Fruit fly (Drosophila melanogaster) whole organism, embryonic: ENCODE results near the gene CG42751.

Experiments
- Antp ChIP-seq: fragments of 200-800 bp; sonication (Bioruptor generic); optimal IDR thresholded peaks from 3 replicates; lab custom pipeline; 2016; ENCODE audit warnings: missing biosample characterization, missing genetic modification characterization
- Atf3 ChIP-seq: fragments of 200-800 bp; sonication (Bioruptor generic); optimal IDR thresholded peaks from 3 replicates; lab custom pipeline; 2016; ENCODE audit warnings: missing biosample characterization, missing genetic modification characterization
- C15 ChIP-seq: fragments of 200-800 bp; sonication (Bioruptor generic); IDR thresholded peaks from 3 replicates; pipeline ENCODE4 v1.3.6; 2022; ENCODE audit warnings: missing biosample characterization, missing genetic modification characterization
- CG10543 ChIP-seq: fragments of 200-800 bp; sonication (Bioruptor generic); optimal IDR thresholded peaks from 3 replicates; lab custom pipeline; 2017; ENCODE audit warnings: missing biosample characterization, mild to moderate bottlenecking, missing genetic modification characterization, moderate library complexity
- CG10654 ChIP-seq: fragments of 200-800 bp; sonication (Bioruptor generic); optimal IDR thresholded peaks from 2 replicates; lab custom pipeline; 2016; ENCODE audit warnings: missing biosample characterization, missing genetic modification characterization
- CG11723 ChIP-seq: fragments of 200-800 bp; sonication (Bioruptor generic); optimal IDR thresholded peaks from 2 replicates; lab custom pipeline; 2017; ENCODE audit warnings: missing biosample characterization, mild to moderate bottlenecking, missing genetic modification characterization
- CG12071 ChIP-seq: fragments of 200-800 bp; sonication (Bioruptor generic); optimal IDR thresholded peaks from 3 replicates; lab custom pipeline; 2018; ENCODE audit warnings: missing biosample characterization, mild to moderate bottlenecking, missing genetic modification characterization
- CG13287 ChIP-seq: fragments of 200-800 bp; sonication (Bioruptor generic); IDR thresholded peaks from 2 replicates; pipeline ENCODE4 v1.3.6; 2022; ENCODE audit warnings: missing biosample characterization, missing genetic modification characterization; ENCODE audit not compliant: partially characterized antibody
- CG13775 ChIP-seq: fragments of 200-800 bp; sonication (Bioruptor generic); optimal IDR thresholded peaks from 3 replicates; lab custom pipeline; 2017; ENCODE audit warnings: missing biosample characterization, mild to moderate bottlenecking, missing genetic modification characterization
- CG1603 ChIP-seq: fragments of 200-800 bp; sonication (Bioruptor generic); optimal IDR thresholded peaks from 2 replicates; lab custom pipeline; 2019; ENCODE audit warnings: missing biosample characterization, mild to moderate bottlenecking, missing genetic modification characterization, moderate library complexity
- CG18619 ChIP-seq: fragments of 200-800 bp; sonication (Bioruptor generic); optimal IDR thresholded peaks from 3 replicates; lab custom pipeline; 2017; ENCODE audit warnings: missing biosample characterization, mild to moderate bottlenecking, missing genetic modification characterization
- CG2875 ChIP-seq: fragments of 200-800 bp; sonication (Bioruptor generic); optimal IDR thresholded peaks from 2 replicates; lab custom pipeline; 2017; ENCODE audit warnings: missing biosample characterization, mild to moderate bottlenecking, missing genetic modification characterization, missing genetic modification reagents
- CG30431 ChIP-seq: fragments of 200-800 bp; sonication (Bioruptor generic); optimal IDR thresholded peaks from 2 replicates; lab custom pipeline; 2017; ENCODE audit warnings: missing biosample characterization, missing genetic modification characterization
- CG31441 ChIP-seq: fragments of 200-800 bp; sonication (Bioruptor generic); IDR thresholded peaks from 2 replicates; pipeline ENCODE4 v1.3.6; 2022; ENCODE audit warnings: missing biosample characterization, missing genetic modification characterization
- CG34224 ChIP-seq: fragments of 200-800 bp; sonication (Bioruptor generic); IDR thresholded peaks from 3 replicates; pipeline ENCODE4 v1.3.6; 2022; ENCODE audit warnings: missing biosample characterization, missing genetic modification characterization; ENCODE audit not compliant: partially characterized antibody
- CG42726 ChIP-seq: fragments of 200-800 bp; sonication (Bioruptor generic); IDR thresholded peaks from 2 replicates; pipeline ENCODE4 v1.3.6; 2022; ENCODE audit warnings: missing biosample characterization, missing genetic modification characterization; ENCODE audit not compliant: partially characterized antibody
- CG4360 ChIP-seq: fragments of 200-800 bp; sonication (Bioruptor generic); IDR thresholded peaks from 2 replicates; pipeline ENCODE4 v1.3.6; 2022; ENCODE audit warnings: missing biosample characterization, missing genetic modification characterization
- CG4404 ChIP-seq: fragments of 200-800 bp; sonication (Bioruptor generic); IDR thresholded peaks from 2 replicates; pipeline ENCODE4 v1.3.6; 2022; ENCODE audit warnings: missing biosample characterization, missing genetic modification characterization
- CG5180 ChIP-seq: fragments of 200-800 bp; sonication (Bioruptor generic); optimal IDR thresholded peaks from 3 replicates; lab custom pipeline; 2017; ENCODE audit warnings: missing biosample characterization, missing genetic modification characterization, mild to moderate bottlenecking, moderate library complexity, missing genetic modification reagents
- CG8765 ChIP-seq: fragments of 200-800 bp; sonication (Bioruptor generic); IDR thresholded peaks from 2 replicates; pipeline ENCODE4 v1.3.6; 2022; ENCODE audit warnings: missing biosample characterization, missing genetic modification characterization
- D19B ChIP-seq: fragments of 200-800 bp; sonication (Bioruptor generic); optimal IDR thresholded peaks from 2 replicates; lab custom pipeline; 2017; ENCODE audit warnings: missing biosample characterization, mild to moderate bottlenecking, missing genetic modification characterization
- Deaf1 ChIP-seq: fragments of 200-800 bp; optimal IDR thresholded peaks from 3 replicates; lab custom pipeline; 2019; ENCODE audit warnings: missing biosample characterization, mild to moderate bottlenecking, missing genetic modification characterization, moderate library complexity
- Ets65A ChIP-seq: fragments of 200-800 bp; sonication (Bioruptor generic); peaks from one replicate; lab custom pipeline; 2016; ENCODE audit warnings: missing biosample characterization, missing genetic modification characterization
- HLH54F ChIP-seq: fragments of 200-800 bp; sonication (Bioruptor generic); optimal IDR thresholded peaks from 3 replicates; lab custom pipeline; 2016; ENCODE audit warnings: missing biosample characterization, missing genetic modification characterization
- Lim3 ChIP-seq: fragments of 200-800 bp; sonication (Bioruptor generic); IDR thresholded peaks from 2 replicates; pipeline ENCODE4 v1.3.6; 2022; ENCODE audit warnings: missing biosample characterization, missing genetic modification characterization
- Lpt ChIP-seq: fragments of >200 bp; optimal IDR thresholded peaks from 2 replicates; lab custom pipeline; 2018; ENCODE audit warnings: missing biosample characterization, missing genetic modification characterization
- MBD-R2 ChIP-seq: fragments of 200-800 bp; sonication (Bioruptor generic); IDR thresholded peaks from 2 replicates; pipeline ENCODE4 v1.3.6; 2022; ENCODE audit warnings: missing biosample characterization, missing genetic modification characterization
- Mrtf ChIP-seq: fragments of 200-800 bp; sonication (Bioruptor generic); IDR thresholded peaks from 3 replicates; pipeline ENCODE4 v1.3.6; 2022; ENCODE audit warnings: missing biosample characterization, missing genetic modification characterization
- Ptx1 ChIP-seq: fragments of 200-800 bp; sonication (Bioruptor generic); IDR thresholded peaks from 2 replicates; pipeline ENCODE4 v1.3.6; 2022; ENCODE audit warnings: missing biosample characterization, missing genetic modification characterization
- Ssrp ChIP-seq: fragments of 200-800 bp; sonication (Bioruptor generic); optimal IDR thresholded peaks from 2 replicates; lab custom pipeline; 2018; ENCODE audit warnings: missing biosample characterization, mild to moderate bottlenecking, missing genetic modification characterization, moderate library complexity
- Xbp1 ChIP-seq: fragments of 200-800 bp; sonication (Bioruptor generic); optimal IDR thresholded peaks from 3 replicates; lab custom pipeline; 2016; ENCODE audit warnings: missing biosample characterization, mild to moderate bottlenecking, missing genetic modification characterization
- bab2 ChIP-seq: fragments of 200-800 bp; sonication (Bioruptor generic); optimal IDR thresholded peaks from 2 replicates; lab custom pipeline; 2016; ENCODE audit warnings: missing biosample characterization, missing genetic modification characterization
- bigmax ChIP-seq: fragments of 200-800 bp; sonication (Bioruptor generic); optimal IDR thresholded peaks from 2 replicates; lab custom pipeline; 2018; ENCODE audit warnings: missing biosample characterization, mild to moderate bottlenecking, missing genetic modification characterization
- da ChIP-seq: fragments of 200-800 bp; sonication (Bioruptor generic); optimal IDR thresholded peaks from 2 replicates; lab custom pipeline; 2016; ENCODE audit warnings: missing biosample characterization, missing genetic modification characterization
- dimm ChIP-seq: fragments of 200-800 bp; sonication (Bioruptor generic); IDR thresholded peaks from 2 replicates; pipeline ENCODE4 v1.3.6; 2022; ENCODE audit warnings: missing biosample characterization, missing genetic modification characterization
- disco-r ChIP-seq: fragments of 200-800 bp; sonication (Bioruptor generic); optimal IDR thresholded peaks from 2 replicates; lab custom pipeline; 2016; ENCODE audit warnings: missing biosample characterization, missing genetic modification characterization
- ems ChIP-seq: fragments of 200-800 bp; sonication (Bioruptor generic); optimal IDR thresholded peaks from 3 replicates; lab custom pipeline; 2016; ENCODE audit warnings: missing biosample characterization, missing genetic modification characterization
- kay ChIP-seq: fragments of 200-800 bp; sonication (Bioruptor generic); optimal IDR thresholded peaks from 2 replicates; lab custom pipeline; 2016; ENCODE audit warnings: missing biosample characterization, missing genetic modification characterization
- klu ChIP-seq: fragments of 200-800 bp; sonication (Bioruptor generic); IDR thresholded peaks from 2 replicates; pipeline ENCODE4 v1.3.6; 2022; ENCODE audit warnings: missing biosample characterization, missing genetic modification characterization
- knrl ChIP-seq: fragments of 200-800 bp; sonication (Bioruptor generic); IDR thresholded peaks from 3 replicates; pipeline ENCODE4 v1.3.6; 2022; ENCODE audit warnings: missing biosample characterization, missing genetic modification characterization; ENCODE audit not compliant: partially characterized antibody
- luna ChIP-seq: fragments of 200-800 bp; sonication (Bioruptor generic); optimal IDR thresholded peaks from 2 replicates; lab custom pipeline; 2016; ENCODE audit warnings: missing biosample characterization, missing genetic modification characterization
- mirr ChIP-seq: fragments of 200-800 bp; sonication (Bioruptor generic); optimal IDR thresholded peaks from 3 replicates; lab custom pipeline; 2018; ENCODE audit warnings: missing biosample characterization, mild to moderate bottlenecking, missing genetic modification characterization
- row ChIP-seq: fragments of 200-800 bp; sonication (Bioruptor generic); IDR thresholded peaks from 3 replicates; pipeline ENCODE4 v1.3.6; 2022; ENCODE audit warnings: missing biosample characterization, missing genetic modification characterization
- schlank ChIP-seq: fragments of 200-800 bp; sonication (Bioruptor generic); optimal IDR thresholded peaks from 2 replicates; lab custom pipeline; 2018; ENCODE audit warnings: missing biosample characterization, mild to moderate bottlenecking, missing genetic modification characterization
- scrt ChIP-seq: fragments of 200-800 bp; sonication (Bioruptor generic); optimal IDR thresholded peaks from 2 replicates; lab custom pipeline; 2018; ENCODE audit warnings: missing biosample characterization, mild to moderate bottlenecking, missing genetic modification characterization, moderate library complexity
- slou ChIP-seq: fragments of 200-800 bp; sonication (Bioruptor generic); optimal IDR thresholded peaks from 3 replicates; lab custom pipeline; 2016; ENCODE audit warnings: missing biosample characterization, missing genetic modification characterization
- tin ChIP-seq: fragments of 200-800 bp; sonication (Bioruptor generic); optimal IDR thresholded peaks from 3 replicates; lab custom pipeline; 2016; ENCODE audit warnings: missing biosample characterization, missing genetic modification characterization
- ttk ChIP-seq: fragments of 200-800 bp; sonication (Bioruptor generic); IDR thresholded peaks from 2 replicates; pipeline ENCODE4 v2.1.2; 2022; ENCODE audit warnings: missing biosample characterization, missing genetic modification characterization
- vnd ChIP-seq: fragments of 200-800 bp; sonication (Bioruptor generic); IDR thresholded peaks from 3 replicates; pipeline ENCODE4 v1.3.6; 2022; ENCODE audit warnings: missing biosample characterization, missing genetic modification characterization; ENCODE audit not compliant: partially characterized antibody
- wek ChIP-seq: fragments of 200-800 bp; sonication (Bioruptor generic); optimal IDR thresholded peaks from 3 replicates; lab custom pipeline; 2018; ENCODE audit warnings: missing biosample characterization, mild to moderate bottlenecking, missing genetic modification characterization, moderate library complexity

CG42751 gene

DNA sequence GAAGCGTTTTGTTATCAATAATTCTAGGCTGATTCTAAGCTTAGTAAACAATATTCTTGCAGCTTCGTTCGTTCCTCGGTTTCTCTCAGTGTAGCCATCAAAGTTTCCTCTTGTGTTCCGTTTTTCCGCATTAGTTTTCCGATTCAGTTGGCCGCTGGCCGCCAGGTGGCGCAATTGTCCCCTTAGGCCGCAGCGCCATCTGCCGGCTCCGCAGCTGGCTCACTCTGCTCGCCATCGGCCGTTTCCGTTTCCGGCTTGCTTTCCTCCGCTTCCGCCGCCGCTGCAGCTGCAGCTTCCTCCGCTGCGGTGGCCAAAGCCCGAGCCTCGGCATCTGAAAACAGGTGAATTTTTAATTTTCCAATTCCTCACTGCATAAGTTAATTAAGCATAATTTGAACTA, 36.9 kb upstream of the CG42751 start (continued):
- TF ChIP-seq Ets65A (GFP tag; lab: Kevin White, UChicago) (peak; percentile 99), disco-r (GFP tag; lab: Kevin White, UChicago) (peak; percentile 94), CG13287 (GFP tag; lab: Robert Waterston, UW) (no peak; the same call in 1 of the 2 replicates), CG4404 (GFP tag; lab: Robert Waterston, UW) (peak; percentile 76), CG1603 (peak; percentile 96), CG18619 (GFP tag; lab: Kevin White, UChicago) (peak; percentile 96), CG12071 (GFP tag; lab: Kevin White, UChicago) (peak; percentile 97), Mrtf (peak; percentile 87; the same call in 2 of the 3 replicates), CG10543 (GFP tag; lab: Kevin White, UChicago) (peak; percentile 93), bab2 (peak; percentile 88), CG10654 (GFP tag; lab: Kevin White, UChicago) (peak; percentile 96), Lpt (GFP tag; lab: Kevin White, UChicago) (no peak), wek (peak; percentile 95), dimm (GFP tag; lab: Robert Waterston, UW) (no peak; the same call in 1 of the 2 replicates), knrl (0 out of 3 replicates have a peak, but pooled peaks have one; percentile 7), D19B (GFP tag; lab: Kevin White, UChicago) (peak; percentile 79), CG5180 (GFP tag; lab: Kevin White, UChicago) (peak; percentile 88), CG42726 (GFP tag; lab: Robert Waterston, UW) (peak; percentile 50; the same call in 1 of the 2 replicates), ems (peak; percentile 91), HLH54F (GFP tag; lab: Kevin White, UChicago) (peak; percentile 76), Ssrp (tag; lab: Kevin White, UChicago) (peak; percentile 81), ttk (GFP tag; lab: Robert Waterston, UW) (peak; percentile 88), vnd (GFP tag; lab: Robert Waterston, UW) (no peak), CG11723 (GFP tag; lab: Kevin White, UChicago) (peak; percentile 97), CG8765 (peak; percentile 75), Antp (GFP tag; lab: Kevin White, UChicago) (peak; percentile 93), schlank (tag; lab: Kevin White, UChicago) (peak; percentile 87), Lim3 (GFP tag; lab: Robert Waterston, UW) (peak; percentile 68; the same call in 1 of the 2 replicates), mirr (GFP tag; lab: Kevin White, UChicago) (peak; percentile 95), Atf3 (peak; percentile 92), CG13775 (peak; percentile 95), CG34224 (GFP tag; lab: Robert Waterston, UW) (no peak), MBD-R2 (GFP tag; lab: Robert Waterston, UW) (peak; percentile 57; the same call in 1 of the 2 replicates), CG2875 (GFP tag; lab: Kevin White, UChicago) (peak; percentile 99), Deaf1 (tag; lab: Kevin White, UChicago) (peak; percentile 60), CG30431 (GFP tag; lab: Kevin White, UChicago) (peak; percentile 98), Ptx1 (GFP tag; lab: Robert Waterston, UW) (peak; percentile 77), kay (GFP tag; lab: Kevin White, UChicago) (peak; percentile 40), scrt (GFP tag; lab: Kevin White, UChicago) (peak; percentile 90), da (GFP tag; lab: Kevin White, UChicago) (peak; percentile 92), row (peak; percentile 39; the same call in 1 of the 3 replicates), Xbp1 (GFP tag; lab: Kevin White, UChicago) (peak; percentile 95), CG4360 (GFP tag; lab: Robert Waterston, UW) (peak; percentile 75), klu (GFP tag; lab: Robert Waterston, UW) (peak; percentile 42; the same call in 1 of the 2 replicates), luna (GFP tag; lab: Kevin White, UChicago) (peak; percentile 80), slou (GFP tag; lab: Kevin White, UChicago) (peak; percentile 91), tin (peak; percentile 97), C15 (GFP tag; lab: Robert Waterston, UW) (peak; percentile 73; the same call in 2 of the 3 replicates), bigmax (peak; percentile 83), CG31441 (GFP tag; lab: Robert Waterston, UW) (peak; percentile 96)
